Fruit fly (Drosophila melanogaster) whole organism, larva: ENCODE measurements around the gene HGTX.
A peak's percentile ranks its signal among the peaks of the same experiment; 100 is the strongest.

Source experiments
- noc ChIP-seq: fragments of 200-800 bp; sonication (Bioruptor generic); optimal IDR thresholded peaks from 3 replicates; lab custom pipeline; 2019; ENCODE audit warnings: missing biosample characterization, mild to moderate bottlenecking, missing genetic modification characterization, moderate library complexity

The HGTX gene

dm6 chr3L:14632908-14633307 lies 33.6 kb upstream of the HGTX start:
- TF ChIP-seq noc = no peak

dm6 chr3L:14631964-14632758 lies 32.8 kb upstream of the HGTX start, which contains the start of the genes RecQ5 and dlp:
Gene RecQ5, minus strand, starts transcription at chr3L:14632077.
Gene dlp, plus strand, starts transcription at chr3L:14632601.
- TF ChIP-seq noc = no peak

- no peak for TF ChIP-seq noc
Measured at dm6 chr3L:14625568-14625996, 26.2 kb upstream of the HGTX start.

- TF ChIP-seq noc = no peak
Measured at dm6 chr3L:14624425-14625309, 25.3 kb upstream of the HGTX start.

- no peak for TF ChIP-seq noc
Measured at dm6 chr3L:14622457-14622899, 23.1 kb upstream of the HGTX start, which contains the start of gene CG9628. Gene CG9628, plus strand, starts transcription at chr3L:14622796.

dm6 chr3L:14621464-14621863 lies 22.1 kb upstream of the HGTX start:
- no peak for TF ChIP-seq noc

dm6 chr3L:14618942-14619341 lies 19.6 kb upstream of the HGTX start:
- no peak for TF ChIP-seq noc

- TF ChIP-seq noc = no peak
Measured at dm6 chr3L:14618424-14618823, 19.1 kb upstream of the HGTX start.

- TF ChIP-seq noc = no peak
Measured at dm6 chr3L:14617511-14618217, 18.3 kb upstream of the HGTX start.

- peak; percentile 81 for TF ChIP-seq noc
Measured at dm6 chr3L:14616085-14617026, 17.0 kb upstream of the HGTX start.

dm6 chr3L:14615187-14615586 lies 15.8 kb upstream of the HGTX start:
- TF ChIP-seq noc = no peak

- peak; percentile 82 for TF ChIP-seq noc
Measured at dm6 chr3L:14613792-14614677, 14.7 kb upstream of the HGTX start, which contains the start of gene shd. Gene shd, plus strand, starts transcription at chr3L:14614458.

dm6 chr3L:14612945-14613791 lies 13.8 kb upstream of the HGTX start:
- no peak for TF ChIP-seq noc
